Fruit fly (Drosophila melanogaster) whole organism, embryonic: Measurements from ENCODE around the gene Ku80.

ENCODE experiments used
- Aef1 ChIP-seq: fragments of 200-800 bp; sonication (Bioruptor generic); IDR thresholded peaks from 3 replicates; pipeline ENCODE4 v1.3.6; 2022; ENCODE audit warnings: missing biosample characterization, missing genetic modification characterization
- CG11093 ChIP-seq: fragments of 200-800 bp; sonication (Bioruptor generic); IDR thresholded peaks from 3 replicates; pipeline ENCODE4 v1.3.6; 2022; ENCODE audit warnings: missing biosample characterization, missing genetic modification characterization
- CG11504 ChIP-seq: fragments of 200-800 bp; sonication (Bioruptor generic); optimal IDR thresholded peaks from 3 replicates; lab custom pipeline; 2019; ENCODE audit warnings: missing biosample characterization, mild to moderate bottlenecking, missing genetic modification characterization, moderate library complexity
- CG12769 ChIP-seq: fragments of 200-800 bp; sonication (Bioruptor generic); optimal IDR thresholded peaks from 2 replicates; lab custom pipeline; 2019; ENCODE audit warnings: missing biosample characterization, mild to moderate bottlenecking, missing genetic modification characterization, moderate library complexity
- CG13894 ChIP-seq: fragments of 200-800 bp; sonication (Bioruptor generic); optimal IDR thresholded peaks from 3 replicates; lab custom pipeline; 2018; ENCODE audit warnings: missing biosample characterization, mild to moderate bottlenecking, missing genetic modification characterization, moderate library complexity
- CG14667 ChIP-seq: fragments of 200-800 bp; sonication (Bioruptor generic); IDR thresholded peaks from 2 replicates; pipeline ENCODE4 v1.3.6; 2022; ENCODE audit warnings: missing biosample characterization, missing genetic modification characterization
- CG14860 ChIP-seq: fragments of 200-800 bp; sonication (Bioruptor generic); IDR thresholded peaks from 3 replicates; pipeline ENCODE4 v1.3.6; 2022; ENCODE audit warnings: missing biosample characterization, missing genetic modification characterization; ENCODE audit not compliant: partially characterized antibody
- CG1647 ChIP-seq: fragments of 200-800 bp; sonication (Bioruptor generic); optimal IDR thresholded peaks from 3 replicates; lab custom pipeline; 2016; ENCODE audit warnings: missing biosample characterization, missing genetic modification characterization
- CG17385 ChIP-seq: fragments of 200-800 bp; sonication (Bioruptor generic); optimal IDR thresholded peaks from 3 replicates; lab custom pipeline; 2018; ENCODE audit warnings: missing biosample characterization, mild to moderate bottlenecking, missing genetic modification characterization
- CG2199 ChIP-seq: fragments of 200-800 bp; sonication (Bioruptor generic); IDR thresholded peaks from 3 replicates; pipeline ENCODE4 v1.3.6; 2022; ENCODE audit warnings: missing biosample characterization, missing genetic modification characterization
- CG2678 ChIP-seq: fragments of 200-800 bp; sonication (Bioruptor generic); optimal IDR thresholded peaks from 3 replicates; lab custom pipeline; 2019; ENCODE audit warnings: missing biosample characterization, mild to moderate bottlenecking, missing genetic modification characterization, moderate library complexity
- CG3407 ChIP-seq: fragments of 200-800 bp; sonication (Bioruptor generic); optimal IDR thresholded peaks from 2 replicates; lab custom pipeline; 2018; ENCODE audit warnings: missing biosample characterization, mild to moderate bottlenecking, missing genetic modification characterization
- CG34376 ChIP-seq: fragments of 200-800 bp; sonication (Bioruptor generic); optimal IDR thresholded peaks from 2 replicates; lab custom pipeline; 2018; ENCODE audit warnings: missing biosample characterization, mild to moderate bottlenecking, missing genetic modification characterization
- CG43689 ChIP-seq: fragments of 200-800 bp; sonication (Bioruptor generic); IDR thresholded peaks from 2 replicates; pipeline ENCODE4 v1.3.6; 2022; ENCODE audit warnings: missing biosample characterization, missing genetic modification characterization
- CG4424 ChIP-seq: fragments of 200-800 bp; sonication (Bioruptor generic); optimal IDR thresholded peaks from 3 replicates; lab custom pipeline; 2016; ENCODE audit warnings: missing biosample characterization, missing genetic modification characterization
- CG5245 ChIP-seq: fragments of 200-800 bp; sonication (Bioruptor generic); optimal IDR thresholded peaks from 3 replicates; lab custom pipeline; 2016; ENCODE audit warnings: missing biosample characterization, missing genetic modification characterization
- CG6272 ChIP-seq: fragments of 200-800 bp; sonication (Bioruptor generic); IDR thresholded peaks from 2 replicates; pipeline ENCODE4 v1.3.6; 2022; ENCODE audit warnings: missing biosample characterization, missing genetic modification characterization
- CG8281 ChIP-seq: fragments of 200-800 bp; sonication (Bioruptor generic); optimal IDR thresholded peaks from 2 replicates; lab custom pipeline; 2018; ENCODE audit warnings: missing biosample characterization, mild to moderate bottlenecking, missing genetic modification characterization, moderate library complexity
- Fer3 ChIP-seq: fragments of 200-800 bp; sonication (Bioruptor generic); optimal IDR thresholded peaks from 2 replicates; lab custom pipeline; 2018; ENCODE audit warnings: missing biosample characterization, mild to moderate bottlenecking, missing genetic modification characterization, moderate library complexity
- Gug ChIP-seq: fragments of 200-800 bp; sonication (Bioruptor generic); IDR thresholded peaks from 4 replicates; pipeline ENCODE4 v1.3.6; 2022; ENCODE audit warnings: missing biosample characterization, missing genetic modification characterization
- HLHmδ ChIP-seq: fragments of 200-800 bp; sonication (Bioruptor generic); optimal IDR thresholded peaks from 2 replicates; lab custom pipeline; 2018; ENCODE audit warnings: missing biosample characterization, mild to moderate bottlenecking, missing genetic modification characterization, moderate library complexity
- Hmr ChIP-seq: fragments of 200-800 bp; sonication (Bioruptor generic); optimal IDR thresholded peaks from 3 replicates; lab custom pipeline; 2017; ENCODE audit warnings: mild to moderate bottlenecking, missing biosample characterization, missing genetic modification reagents, missing genetic modification characterization
- Hr3 ChIP-seq: fragments of 200-800 bp; sonication (Bioruptor generic); optimal IDR thresholded peaks from 3 replicates; lab custom pipeline; 2016; ENCODE audit warnings: missing biosample characterization, missing genetic modification characterization
- Myb ChIP-seq: fragments of 200-800 bp; sonication (Bioruptor generic); optimal IDR thresholded peaks from 2 replicates; lab custom pipeline; 2016; ENCODE audit warnings: missing biosample characterization, missing genetic modification characterization
- Ravus ChIP-seq: fragments of 200-800 bp; sonication (Bioruptor generic); IDR thresholded peaks from 2 replicates; pipeline ENCODE4 v1.3.6; 2022; ENCODE audit warnings: missing biosample characterization, missing genetic modification characterization
- Tbp ChIP-seq: fragments of >200 bp; optimal IDR thresholded peaks from 2 replicates; lab custom pipeline; 2018; ENCODE audit warnings: missing biosample characterization, missing genetic modification characterization
- ac ChIP-seq: fragments of 200-800 bp; sonication (Bioruptor generic); optimal IDR thresholded peaks from 3 replicates; lab custom pipeline; 2017; ENCODE audit warnings: missing biosample characterization, mild to moderate bottlenecking, missing genetic modification characterization
- amos ChIP-seq: fragments of 200-800 bp; sonication (Bioruptor generic); IDR thresholded peaks from 2 replicates; pipeline ENCODE4 v1.3.6; 2022; ENCODE audit warnings: missing biosample characterization, missing genetic modification characterization; ENCODE audit not compliant: partially characterized antibody
- ase ChIP-seq: fragments of 200-800 bp; sonication (Bioruptor generic); IDR thresholded peaks from 3 replicates; pipeline ENCODE4 v1.3.6; 2022; ENCODE audit warnings: missing biosample characterization, missing genetic modification characterization
- emc ChIP-seq: fragments of 200-800 bp; sonication (Bioruptor generic); optimal IDR thresholded peaks from 2 replicates; lab custom pipeline; 2016; ENCODE audit warnings: missing biosample characterization, missing genetic modification characterization
- ewg ChIP-seq: fragments of 200-800 bp; sonication (Bioruptor generic); optimal IDR thresholded peaks from 3 replicates; lab custom pipeline; 2017; ENCODE audit warnings: mild to moderate bottlenecking, missing biosample characterization, missing genetic modification reagents, missing genetic modification characterization
- fd96Cb ChIP-seq: fragments of 200-800 bp; sonication (Bioruptor generic); optimal IDR thresholded peaks from 2 replicates; lab custom pipeline; 2018; ENCODE audit warnings: missing biosample characterization, mild to moderate bottlenecking, missing genetic modification characterization, moderate library complexity
- ftz-f1 ChIP-seq: fragments of 200-800 bp; sonication (Bioruptor generic); optimal IDR thresholded peaks from 2 replicates; lab custom pipeline; 2016; ENCODE audit warnings: missing biosample characterization, missing genetic modification characterization
- grn ChIP-seq: fragments of 200-800 bp; sonication (Bioruptor generic); optimal IDR thresholded peaks from 3 replicates; lab custom pipeline; 2017; ENCODE audit warnings: missing biosample characterization, missing genetic modification characterization
- hbn ChIP-seq: fragments of 200-800 bp; sonication (Bioruptor generic); IDR thresholded peaks from 2 replicates; pipeline ENCODE4 v1.3.6; 2022; ENCODE audit warnings: missing biosample characterization, missing genetic modification characterization; ENCODE audit not compliant: partially characterized antibody
- jigr1 ChIP-seq: fragments of 200-800 bp; sonication (Bioruptor generic); IDR thresholded peaks from 3 replicates; pipeline ENCODE4 v1.3.6; 2022; ENCODE audit warnings: missing biosample characterization, missing genetic modification characterization
- kah ChIP-seq: fragments of 200-800 bp; sonication (Bioruptor generic); optimal IDR thresholded peaks from 2 replicates; lab custom pipeline; 2018; ENCODE audit warnings: missing biosample characterization, mild to moderate bottlenecking, missing genetic modification characterization
- lilli ChIP-seq: fragments of 200-800 bp; sonication (Bioruptor generic); optimal IDR thresholded peaks from 3 replicates; lab custom pipeline; 2016; ENCODE audit warnings: missing biosample characterization, missing genetic modification characterization
- lola ChIP-seq, 3 experiments: fragments of >200 bp in 2 of 3; fragments of 200-800 bp in 1 of 3; sonication (Bioruptor generic) in 1 of 3; optimal IDR thresholded peaks; 2 replicates each; lab custom pipeline; 2017 to 2019; ENCODE audit warnings: missing biosample characterization in 3 of 3, missing genetic modification characterization in 3 of 3, mild to moderate bottlenecking in 1 of 3, moderate library complexity in 1 of 3
- mld ChIP-seq: fragments of 200-800 bp; sonication (Bioruptor generic); IDR thresholded peaks from 3 replicates; pipeline ENCODE4 v1.3.6; 2022; ENCODE audit warnings: missing biosample characterization, missing genetic modification characterization; ENCODE audit not compliant: partially characterized antibody
- onecut ChIP-seq: fragments of 200-800 bp; sonication (Bioruptor generic); IDR thresholded peaks from 2 replicates; pipeline ENCODE4 v1.3.6; 2022; ENCODE audit warnings: missing biosample characterization, missing genetic modification characterization
- pita ChIP-seq: fragments of 200-800 bp; sonication (Bioruptor generic); optimal IDR thresholded peaks from 2 replicates; lab custom pipeline; 2017; ENCODE audit warnings: missing biosample characterization, mild to moderate bottlenecking, missing genetic modification characterization
- pum ChIP-seq: fragments of 200-800 bp; sonication (Bioruptor generic); optimal IDR thresholded peaks from 2 replicates; lab custom pipeline; 2016; ENCODE audit warnings: missing biosample characterization, missing genetic modification characterization
- sc ChIP-seq, 3 experiments: fragments of >200 bp in 2 of 3; fragments of 200-800 bp in 1 of 3; sonication (Bioruptor generic) in 1 of 3; optimal IDR thresholded peaks; 2 replicates in 2 of 3; 3 replicates in 1 of 3; lab custom pipeline; 2017; ENCODE audit warnings: mild to moderate bottlenecking in 1 of 3, missing biosample characterization in 1 of 3, missing genetic modification characterization in 1 of 3, missing genetic modification reagents in 1 of 3
- schlank ChIP-seq: fragments of 200-800 bp; sonication (Bioruptor generic); optimal IDR thresholded peaks from 2 replicates; lab custom pipeline; 2018; ENCODE audit warnings: missing biosample characterization, mild to moderate bottlenecking, missing genetic modification characterization
- sima ChIP-seq: fragments of 200-800 bp; sonication (Bioruptor generic); optimal IDR thresholded peaks from 2 replicates; lab custom pipeline; 2016; ENCODE audit warnings: missing biosample characterization, missing genetic modification characterization
- tgo ChIP-seq: fragments of 200-800 bp; sonication (Bioruptor generic); IDR thresholded peaks from 3 replicates; pipeline ENCODE4 v1.3.6; 2022; ENCODE audit warnings: missing biosample characterization, missing genetic modification characterization
- ttk ChIP-seq: fragments of 200-800 bp; sonication (Bioruptor generic); IDR thresholded peaks from 2 replicates; pipeline ENCODE4 v2.1.2; 2022; ENCODE audit warnings: missing biosample characterization, missing genetic modification characterization
- wdn ChIP-seq: fragments of 200-800 bp; sonication (Bioruptor generic); IDR thresholded peaks from 2 replicates; pipeline ENCODE4 v1.3.6; 2022; ENCODE audit warnings: missing biosample characterization, missing genetic modification characterization
- zen ChIP-seq: fragments of 200-800 bp; sonication (Bioruptor generic); optimal IDR thresholded peaks from 3 replicates; lab custom pipeline; 2018; ENCODE audit warnings: missing biosample characterization, mild to moderate bottlenecking, missing genetic modification characterization, moderate library complexity
- zfh1 ChIP-seq: fragments of 200-800 bp; sonication (Bioruptor generic); IDR thresholded peaks from 3 replicates; pipeline ENCODE4 v1.3.6; 2022; ENCODE audit warnings: missing biosample characterization, missing genetic modification characterization

Ku80 gene

dm6 chr2L:15762466-15762865, 8.5 kb downstream of the Ku80 start, which contains the start of gene Gli (continued):
- TF ChIP-seq HLHmδ (GFP tag; lab: Kevin White, UChicago) (peak; percentile 8), lilli (no peak), Fer3 (tag; lab: Kevin White, UChicago) (no peak), ttk (GFP tag; lab: Robert Waterston, UW) (no peak), tgo (no peak), pum (peak; percentile 9), jigr1 (GFP tag; lab: Robert Waterston, UW) (no peak), Aef1 (no peak), CG8281 (tag; lab: Kevin White, UChicago) (no peak), Hr3 (GFP tag; lab: Kevin White, UChicago) (no peak), CG12769 (tag; lab: Kevin White, UChicago) (no peak), Gug (GFP tag; lab: Robert Waterston, UW) (peak; percentile 45; the same call in 1 of the 4 replicates), CG14667 (no peak), zfh1 (peak; percentile 57; the same call in 2 of the 3 replicates), CG5245 (no peak), mld (GFP tag; lab: Robert Waterston, UW) (no peak; the same call in 2 of the 3 replicates), fd96Cb (tag; lab: Kevin White, UChicago) (no peak), grn (GFP tag; lab: Kevin White, UChicago) (no peak), onecut (peak; percentile 54), CG2678 (tag; lab: Kevin White, UChicago) (no peak), CG14860 (GFP tag; lab: Robert Waterston, UW) (no peak), CG11093 (GFP tag; lab: Robert Waterston, UW) (no peak), sc (optimal IDR thresholded peaks at IDR 0.05; lab: Kevin White, UChicago) (no peak), sc (GFP tag; optimal IDR thresholded peaks at IDR 0.05; lab: Kevin White, UChicago) (no peak), CG34376 (GFP tag; lab: Kevin White, UChicago) (peak; percentile 75), CG2199 (peak; percentile 31; the same call in 1 of the 3 replicates), Hmr (no peak), Ravus (GFP tag; lab: Robert Waterston, UW) (no peak), kah (peak; percentile 43), CG3407 (no peak), wdn (GFP tag; lab: Robert Waterston, UW) (no peak), ewg (GFP tag; lab: Kevin White, UChicago) (peak; percentile 79), pita (GFP tag; lab: Kevin White, UChicago) (no peak), CG13894 (tag; lab: Kevin White, UChicago) (peak; percentile 77), CG43689 (GFP tag; lab: Robert Waterston, UW) (no peak), ase (GFP tag; lab: Robert Waterston, UW) (no peak; the same call in 2 of the 3 replicates), CG6272 (no peak), sima (GFP tag; lab: Kevin White, UChicago) (no peak), CG1647 (GFP tag; lab: Kevin White, UChicago) (no peak), amos (GFP tag; lab: Robert Waterston, UW) (peak; percentile 60), CG11504 (no peak), schlank (tag; lab: Kevin White, UChicago) (no peak), zen (tag; lab: Kevin White, UChicago) (no peak), CG4424 (GFP tag; lab: Kevin White, UChicago) (no peak), Myb (GFP tag; lab: Kevin White, UChicago) (peak; percentile 60), hbn (GFP tag; lab: Robert Waterston, UW) (no peak), emc (no peak), CG17385 (GFP tag; lab: Kevin White, UChicago) (peak; percentile 52), lola (GFP tag; optimal IDR thresholded peaks at IDR 0.05; lab: Kevin White, UChicago) (no peak), Tbp (GFP tag; lab: Kevin White, UChicago) (no peak), ftz-f1 (GFP tag; lab: Kevin White, UChicago) (peak; percentile 69), ac (GFP tag; lab: Kevin White, UChicago) (peak; percentile 47)
